Worm (Caenorhabditis elegans) whole organism, late embryonic: ENCODE data around the gene lsm-7.

Experiments used
- F13H6.1 ChIP-seq: sonication (generic microtip); optimal IDR thresholded peaks from 2 replicates; lab custom pipeline; 2016; ENCODE audit warnings: missing genetic modification characterization, missing compliant biosample characterization
- dve-1 ChIP-seq: sonication (generic microtip); optimal IDR thresholded peaks from 2 replicates; lab custom pipeline; 2017; ENCODE audit warnings: antibody characterized with exemption, mild to moderate bottlenecking, missing genetic modification characterization, missing compliant biosample characterization
- gmeb-2 ChIP-seq: sonication (generic microtip); optimal IDR thresholded peaks from 2 replicates; lab custom pipeline; 2016; ENCODE audit warnings: missing genetic modification characterization, inconsistent platforms, missing compliant biosample characterization
- hlh-15 ChIP-seq: sonication (generic microtip); optimal IDR thresholded peaks from 2 replicates; lab custom pipeline; 2016; ENCODE audit warnings: missing genetic modification characterization, missing compliant biosample characterization
- hlh-8 ChIP-seq: sonication (generic microtip); optimal IDR thresholded peaks from 2 replicates; lab custom pipeline; 2016; ENCODE audit warnings: missing genotype, missing genetic modification characterization, missing compliant biosample characterization
- lin-11 ChIP-seq: fragments of 200-800 bp; sonication (Bioruptor generic); optimal IDR thresholded peaks from 2 replicates; lab custom pipeline; 2018; ENCODE audit warnings: mild to moderate bottlenecking, missing genetic modification characterization, missing compliant biosample characterization
- pqm-1 ChIP-seq: sonication (generic microtip); optimal IDR thresholded peaks from 2 replicates; lab custom pipeline; 2016; ENCODE audit warnings: missing genetic modification characterization, missing compliant biosample characterization
- unc-42 ChIP-seq: sonication (generic microtip); optimal IDR thresholded peaks from 2 replicates; lab custom pipeline; 2016; ENCODE audit warnings: missing genotype, missing genetic modification characterization, missing compliant biosample characterization
- unc-86 ChIP-seq: sonication (generic microtip); optimal IDR thresholded peaks from 2 replicates; lab custom pipeline; 2016; ENCODE audit warnings: missing genetic modification characterization, missing compliant biosample characterization
- ztf-16 ChIP-seq: sonication (generic microtip); optimal IDR thresholded peaks from 2 replicates; lab custom pipeline; 2017; ENCODE audit warnings: missing genetic modification characterization, missing compliant biosample characterization

DNA sequence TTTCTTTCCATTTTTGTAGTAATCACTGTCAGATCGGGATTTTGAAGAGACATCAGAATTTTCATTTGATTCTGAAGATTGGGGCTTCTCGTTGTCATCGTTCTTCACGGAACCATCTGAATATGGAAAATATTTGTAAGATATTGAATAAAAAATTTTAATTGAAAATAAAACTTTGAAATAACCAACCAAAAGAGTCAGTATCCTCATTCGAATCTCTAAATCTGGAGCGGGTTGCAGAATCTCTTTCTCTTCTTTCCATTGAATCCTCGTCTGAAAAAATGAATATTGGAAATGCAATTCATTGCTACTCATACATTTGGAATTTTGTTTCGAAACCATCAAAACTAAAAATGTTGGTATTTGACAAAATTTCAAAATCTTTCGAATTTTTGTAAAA lies 35.1 kb upstream of the lsm-7 start:
- TF ChIP-seq unc-86 (tag; lab: Kevin White, UChicago) (no peak), hlh-8 (tag; lab: Kevin White, UChicago) (no peak), dve-1 (tag; lab: Kevin White, UChicago) (no peak), lin-11 (no peak), pqm-1 (tag; lab: Kevin White, UChicago) (no peak), ztf-16 (no peak), unc-42 (tag; lab: Kevin White, UChicago) (no peak), gmeb-2 (no peak), hlh-15 (tag; lab: Kevin White, UChicago) (no peak), F13H6.1 (tag; lab: Kevin White, UChicago) (no peak)
